Fruit fly (Drosophila melanogaster) whole organism, embryonic: ENCODE results near the gene G6P.

Experiments used
- Bgb ChIP-seq: fragments of 200-800 bp; sonication (Bioruptor generic); IDR thresholded peaks from 2 replicates; pipeline ENCODE4 v1.3.6; 2022; ENCODE audit warnings: missing biosample characterization, missing genetic modification characterization; ENCODE audit not compliant: partially characterized antibody
- CG10654 ChIP-seq: fragments of 200-800 bp; sonication (Bioruptor generic); optimal IDR thresholded peaks from 2 replicates; lab custom pipeline; 2016; ENCODE audit warnings: missing biosample characterization, missing genetic modification characterization
- CG11398 ChIP-seq: fragments of 200-800 bp; sonication (Bioruptor generic); optimal IDR thresholded peaks from 2 replicates; lab custom pipeline; 2016; ENCODE audit warnings: missing biosample characterization, missing genetic modification characterization
- CG13424 ChIP-seq: fragments of 200-800 bp; sonication (Bioruptor generic); optimal IDR thresholded peaks from 2 replicates; lab custom pipeline; 2019; ENCODE audit warnings: missing biosample characterization, mild to moderate bottlenecking, missing genetic modification characterization, moderate library complexity
- CG16813 ChIP-seq: fragments of 200-800 bp; sonication (Bioruptor generic); IDR thresholded peaks from 3 replicates; pipeline ENCODE4 v1.3.6; 2022; ENCODE audit warnings: missing biosample characterization, missing genetic modification characterization; ENCODE audit not compliant: partially characterized antibody
- CG17328 ChIP-seq: fragments of 200-800 bp; sonication (Bioruptor generic); IDR thresholded peaks from 2 replicates; pipeline ENCODE4 v1.3.6; 2022; ENCODE audit warnings: missing biosample characterization, missing genetic modification characterization
- CG2199 ChIP-seq: fragments of 200-800 bp; sonication (Bioruptor generic); IDR thresholded peaks from 3 replicates; pipeline ENCODE4 v1.3.6; 2022; ENCODE audit warnings: missing biosample characterization, missing genetic modification characterization
- CG34422 ChIP-seq: fragments of 200-800 bp; sonication (Bioruptor generic); IDR thresholded peaks from 3 replicates; pipeline ENCODE4 v1.3.6; 2022; ENCODE audit warnings: missing biosample characterization, missing genetic modification characterization
- CG3847 ChIP-seq: fragments of 200-800 bp; sonication (Bioruptor generic); IDR thresholded peaks from 2 replicates; pipeline ENCODE4 v1.3.6; 2022; ENCODE audit warnings: missing biosample characterization, missing genetic modification characterization
- CG5180 ChIP-seq: fragments of 200-800 bp; sonication (Bioruptor generic); optimal IDR thresholded peaks from 3 replicates; lab custom pipeline; 2017; ENCODE audit warnings: missing biosample characterization, missing genetic modification characterization, mild to moderate bottlenecking, moderate library complexity, missing genetic modification reagents
- CG5245 ChIP-seq: fragments of 200-800 bp; sonication (Bioruptor generic); optimal IDR thresholded peaks from 3 replicates; lab custom pipeline; 2016; ENCODE audit warnings: missing biosample characterization, missing genetic modification characterization
- CG6813 ChIP-seq: fragments of 200-800 bp; sonication (Bioruptor generic); optimal IDR thresholded peaks from 2 replicates; lab custom pipeline; 2017; ENCODE audit warnings: missing biosample characterization, missing genetic modification characterization, mild to moderate bottlenecking, moderate library complexity, missing genetic modification reagents
- CG7786 ChIP-seq: fragments of 200-800 bp; sonication (Bioruptor generic); optimal IDR thresholded peaks from 2 replicates; lab custom pipeline; 2016; ENCODE audit warnings: missing biosample characterization, missing genetic modification characterization
- CG8281 ChIP-seq: fragments of 200-800 bp; sonication (Bioruptor generic); optimal IDR thresholded peaks from 2 replicates; lab custom pipeline; 2018; ENCODE audit warnings: missing biosample characterization, mild to moderate bottlenecking, missing genetic modification characterization, moderate library complexity
- CG8924 ChIP-seq: fragments of 200-800 bp; optimal IDR thresholded peaks from 3 replicates; lab custom pipeline; 2019; ENCODE audit warnings: missing biosample characterization, mild to moderate bottlenecking, missing genetic modification characterization, moderate library complexity
- Camta ChIP-seq: fragments of 200-800 bp; sonication (Bioruptor generic); optimal IDR thresholded peaks from 2 replicates; lab custom pipeline; 2016; ENCODE audit warnings: missing biosample characterization, missing genetic modification characterization
- Chrac-16 ChIP-seq: fragments of 200-800 bp; sonication (Bioruptor generic); optimal IDR thresholded peaks from 3 replicates; lab custom pipeline; 2016; ENCODE audit warnings: missing biosample characterization, missing genetic modification characterization
- D19B ChIP-seq: fragments of 200-800 bp; sonication (Bioruptor generic); optimal IDR thresholded peaks from 2 replicates; lab custom pipeline; 2017; ENCODE audit warnings: missing biosample characterization, mild to moderate bottlenecking, missing genetic modification characterization
- Dek ChIP-seq: fragments of 200-800 bp; sonication (Bioruptor generic); optimal IDR thresholded peaks from 3 replicates; lab custom pipeline; 2019; ENCODE audit warnings: missing biosample characterization, mild to moderate bottlenecking, missing genetic modification characterization, moderate library complexity
- Dip2 ChIP-seq: fragments of 200-800 bp; sonication (Bioruptor generic); IDR thresholded peaks from 2 replicates; pipeline ENCODE4 v1.3.6; 2022; ENCODE audit warnings: missing biosample characterization, missing genetic modification characterization
- E2f1 ChIP-seq: fragments of 200-800 bp; sonication (Bioruptor generic); IDR thresholded peaks from 2 replicates; pipeline ENCODE4 v1.3.6; 2022; ENCODE audit warnings: missing biosample characterization, missing genetic modification characterization
- Ets65A ChIP-seq: fragments of 200-800 bp; sonication (Bioruptor generic); peaks from one replicate; lab custom pipeline; 2016; ENCODE audit warnings: missing biosample characterization, missing genetic modification characterization
- H2.0 ChIP-seq: fragments of 200-800 bp; sonication (Bioruptor generic); IDR thresholded peaks from 2 replicates; pipeline ENCODE4 v1.3.6; 2022; ENCODE audit warnings: missing biosample characterization, missing genetic modification characterization
- HmgZ ChIP-seq: fragments of 200-800 bp; sonication (Bioruptor generic); optimal IDR thresholded peaks from 2 replicates; lab custom pipeline; 2018; ENCODE audit warnings: missing biosample characterization, mild to moderate bottlenecking, missing genetic modification characterization
- Hr3 ChIP-seq: fragments of 200-800 bp; sonication (Bioruptor generic); optimal IDR thresholded peaks from 3 replicates; lab custom pipeline; 2016; ENCODE audit warnings: missing biosample characterization, missing genetic modification characterization
- Kr ChIP-seq: fragments of 200-800 bp; sonication (Bioruptor generic); optimal IDR thresholded peaks from 2 replicates; lab custom pipeline; 2017; ENCODE audit warnings: missing biosample characterization, mild to moderate bottlenecking, missing genetic modification characterization
- Med ChIP-seq: fragments of 200-800 bp; sonication (Bioruptor generic); peaks from one replicate; lab custom pipeline; 2016; ENCODE audit warnings: missing biosample characterization, missing genetic modification characterization, mild to moderate bottlenecking, inconsistent platforms, moderate library complexity
- Myb ChIP-seq: fragments of 200-800 bp; sonication (Bioruptor generic); optimal IDR thresholded peaks from 2 replicates; lab custom pipeline; 2016; ENCODE audit warnings: missing biosample characterization, missing genetic modification characterization
- Oaz ChIP-seq: fragments of 200-800 bp; sonication (Bioruptor generic); IDR thresholded peaks from 2 replicates; pipeline ENCODE4 v1.3.6; 2022; ENCODE audit warnings: missing biosample characterization, missing genetic modification characterization
- Spps ChIP-seq: fragments of 200-800 bp; sonication (Bioruptor generic); optimal IDR thresholded peaks from 2 replicates; lab custom pipeline; 2018; ENCODE audit warnings: missing biosample characterization, mild to moderate bottlenecking, missing genetic modification characterization
- Sry-δ ChIP-seq: fragments of 200-800 bp; sonication (Bioruptor generic); optimal IDR thresholded peaks from 2 replicates; lab custom pipeline; 2016; ENCODE audit warnings: missing biosample characterization, missing genetic modification characterization
- bsh ChIP-seq, 2 experiments: fragments of 200-800 bp; sonication (Bioruptor generic); optimal IDR thresholded peaks; 2 replicates each; lab custom pipeline; 2017 to 2018; ENCODE audit warnings: mild to moderate bottlenecking in 2 of 2, missing biosample characterization in 2 of 2, missing genetic modification characterization in 2 of 2, moderate library complexity in 1 of 2
- cad ChIP-seq: fragments of >200 bp; optimal IDR thresholded peaks from 2 replicates; lab custom pipeline; 2017; ENCODE audit warnings: missing biosample characterization, missing genetic modification characterization
- chinmo ChIP-seq: fragments of 200-800 bp; sonication (Bioruptor generic); IDR thresholded peaks from 4 replicates; pipeline ENCODE4 v1.3.6; 2022; ENCODE audit warnings: missing biosample characterization, missing genetic modification characterization; ENCODE audit not compliant: partially characterized antibody
- esg ChIP-seq: fragments of 200-800 bp; sonication (Bioruptor generic); conservative IDR thresholded peaks from 2 replicates; pipeline ENCODE4 v1.3.6; 2022; ENCODE audit warnings: missing biosample characterization, missing genetic modification characterization
- hbn ChIP-seq: fragments of 200-800 bp; sonication (Bioruptor generic); IDR thresholded peaks from 2 replicates; pipeline ENCODE4 v1.3.6; 2022; ENCODE audit warnings: missing biosample characterization, missing genetic modification characterization; ENCODE audit not compliant: partially characterized antibody
- jumu ChIP-seq: fragments of 200-800 bp; sonication (Bioruptor generic); optimal IDR thresholded peaks from 3 replicates; lab custom pipeline; 2016; ENCODE audit warnings: missing biosample characterization, missing genetic modification characterization
- lab ChIP-seq: fragments of 200-800 bp; sonication (Bioruptor generic); optimal IDR thresholded peaks from 3 replicates; lab custom pipeline; 2017; ENCODE audit warnings: missing biosample characterization, missing genetic modification characterization, mild to moderate bottlenecking, moderate library complexity, missing genetic modification reagents
- maf-S ChIP-seq: fragments of 200-800 bp; sonication (Bioruptor generic); optimal IDR thresholded peaks from 2 replicates; lab custom pipeline; 2016; ENCODE audit warnings: missing biosample characterization, missing genetic modification characterization
- nom ChIP-seq: fragments of 200-800 bp; sonication (Bioruptor generic); optimal IDR thresholded peaks from 2 replicates; lab custom pipeline; 2017; ENCODE audit warnings: missing biosample characterization, missing genetic modification characterization, mild to moderate bottlenecking, moderate library complexity, missing genetic modification reagents
- stc ChIP-seq: fragments of 200-800 bp; sonication (Bioruptor generic); IDR thresholded peaks from 2 replicates; pipeline ENCODE4 v1.3.6; 2022; ENCODE audit warnings: missing biosample characterization, missing genetic modification characterization
- stwl ChIP-seq: fragments of 200-800 bp; sonication (Bioruptor generic); optimal IDR thresholded peaks from 3 replicates; lab custom pipeline; 2018; ENCODE audit warnings: missing biosample characterization, mild to moderate bottlenecking, missing genetic modification characterization, moderate library complexity
- sug ChIP-seq: fragments of 200-800 bp; optimal IDR thresholded peaks from 2 replicates; lab custom pipeline; 2019; ENCODE audit warnings: missing biosample characterization, mild to moderate bottlenecking, missing genetic modification characterization, moderate library complexity
- tap ChIP-seq: fragments of 200-800 bp; optimal IDR thresholded peaks from 3 replicates; lab custom pipeline; 2019; ENCODE audit warnings: missing biosample characterization, mild to moderate bottlenecking, missing genetic modification characterization, moderate library complexity
- toy ChIP-seq: fragments of 200-800 bp; sonication (Bioruptor generic); IDR thresholded peaks from 2 replicates; pipeline ENCODE4 v1.3.6; 2022; ENCODE audit warnings: missing biosample characterization, missing genetic modification characterization
- zfh2 ChIP-seq: fragments of 200-800 bp; sonication (Bioruptor generic); optimal IDR thresholded peaks from 2 replicates; lab custom pipeline; 2016; ENCODE audit warnings: missing biosample characterization, missing genetic modification characterization

G6P gene

dm6 chr2L:2804634-2805311 lies 10.8 kb downstream of the G6P start, which contains the start of gene daw (continued):
- TF ChIP-seq Oaz, result no peak
- TF ChIP-seq tap, result no peak
- TF ChIP-seq H2.0, result no peak
- TF ChIP-seq E2f1 (GFP tag; lab: Robert Waterston, UW), result no peak
- TF ChIP-seq hbn (GFP tag; lab: Robert Waterston, UW), result no peak
- TF ChIP-seq CG5245, result no peak
- TF ChIP-seq jumu, result no peak
- TF ChIP-seq CG5180 (GFP tag; lab: Kevin White, UChicago), result peak; percentile 99

dm6 chr2L:2802527-2802926 lies 13.0 kb downstream of the G6P start:
- TF ChIP-seq CG8281 (peak; percentile 96), nom (GFP tag; lab: Kevin White, UChicago) (peak; percentile 96), bsh (GFP tag; optimal IDR thresholded peaks at IDR 0.05; lab: Kevin White, UChicago) (peak in 1 of 2 experiments; percentile 69), maf-S (GFP tag; lab: Kevin White, UChicago) (no peak), Med (GFP tag; lab: Kevin White, UChicago) (peak; percentile 50), cad (GFP tag; lab: Kevin White, UChicago) (no peak), CG5180 (GFP tag; lab: Kevin White, UChicago) (peak; percentile 24)

- TF ChIP-seq CG10654 (GFP tag; lab: Kevin White, UChicago), result no peak
- TF ChIP-seq chinmo, result 0 out of 4 replicates have a peak, but pooled peaks have one; percentile 45
- no peak for TF ChIP-seq cad (GFP tag; lab: Kevin White, UChicago)
- TF ChIP-seq toy, result no peak
- no peak for TF ChIP-seq HmgZ (tag; lab: Kevin White, UChicago)
- TF ChIP-seq CG2199 (GFP tag; lab: Robert Waterston, UW), result no peak
- TF ChIP-seq Hr3, result no peak
- TF ChIP-seq Ets65A (GFP tag; lab: Kevin White, UChicago), result no peak
- no peak for TF ChIP-seq CG6813 (GFP tag; lab: Kevin White, UChicago)
- no peak for TF ChIP-seq Myb
- TF ChIP-seq Kr (GFP tag; lab: Kevin White, UChicago), result no peak
- TF ChIP-seq CG8924 (tag; lab: Kevin White, UChicago), result no peak
- TF ChIP-seq stwl (tag; lab: Kevin White, UChicago), result no peak
- no peak for TF ChIP-seq CG7786 (GFP tag; lab: Kevin White, UChicago)
- TF ChIP-seq Dip2 (GFP tag; lab: Robert Waterston, UW), result no peak
- TF ChIP-seq Camta (GFP tag; lab: Kevin White, UChicago), result no peak
- no peak for TF ChIP-seq zfh2 (GFP tag; lab: Kevin White, UChicago)
- no peak for TF ChIP-seq D19B (GFP tag; lab: Kevin White, UChicago)
- TF ChIP-seq CG16813 (GFP tag; lab: Robert Waterston, UW), result no peak
- no peak for TF ChIP-seq CG11398 (GFP tag; lab: Kevin White, UChicago)
- no peak for TF ChIP-seq Chrac-16 (GFP tag; lab: Kevin White, UChicago)
- TF ChIP-seq CG3847, result no peak
- TF ChIP-seq esg, result no peak
- TF ChIP-seq CG34422 (GFP tag; lab: Robert Waterston, UW), result no peak
- TF ChIP-seq Dek, result no peak
- no peak for TF ChIP-seq CG17328
- peak; percentile 90 for TF ChIP-seq lab (GFP tag; lab: Kevin White, UChicago)
- no peak for TF ChIP-seq stc (GFP tag; lab: Robert Waterston, UW)
- TF ChIP-seq Bgb, result 0 out of 2 replicates have a peak, but pooled peaks have one; percentile 18
- no peak for TF ChIP-seq Sry-δ (GFP tag; lab: Kevin White, UChicago)
- no peak for TF ChIP-seq Spps
- peak; percentile 86 for TF ChIP-seq sug (tag; lab: Kevin White, UChicago)
- no peak for TF ChIP-seq CG13424 (tag; lab: Kevin White, UChicago)
Measured at dm6 chr2L:2800956-2801776, 14.4 kb downstream of the G6P start.
